Worm (Caenorhabditis elegans): Measurements from ENCODE around the gene srt-44.

Gene srt-44

DNA sequence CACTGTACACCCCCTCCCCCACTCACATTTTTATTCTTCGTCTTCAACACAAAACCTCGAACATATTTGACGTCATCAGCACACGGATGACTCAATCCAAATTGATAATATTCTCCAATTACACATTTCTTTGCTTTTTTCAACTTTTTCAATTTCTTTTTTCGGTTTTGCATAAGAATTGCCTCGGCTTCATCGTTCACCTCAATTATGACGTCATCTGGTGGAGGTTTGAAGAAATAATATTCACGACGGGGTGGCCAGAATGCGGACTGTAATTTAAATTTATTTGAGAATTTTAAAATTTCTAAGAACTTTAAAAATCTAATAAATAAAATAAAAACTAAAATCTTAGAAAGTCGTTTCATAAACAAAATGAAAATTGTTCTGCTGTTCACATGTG is 39.6 kb upstream of the srt-44 start:
- TF ChIP-seq aha-1 (tag) (peak; percentile 5), unc-130 (GFP tag; optimal IDR thresholded peaks at IDR 0.05) (no peak), spr-1 (tag; optimal IDR thresholded peaks at IDR 0.05) (no peak), D1046.2 (GFP tag; IDR thresholded peaks at IDR 0.05) (no peak), F37D6.2 (tag; optimal IDR thresholded peaks at IDR 0.05) (no peak), hmg-1.1 (GFP tag; IDR thresholded peaks at IDR 0.05) (no peak)

DNA sequence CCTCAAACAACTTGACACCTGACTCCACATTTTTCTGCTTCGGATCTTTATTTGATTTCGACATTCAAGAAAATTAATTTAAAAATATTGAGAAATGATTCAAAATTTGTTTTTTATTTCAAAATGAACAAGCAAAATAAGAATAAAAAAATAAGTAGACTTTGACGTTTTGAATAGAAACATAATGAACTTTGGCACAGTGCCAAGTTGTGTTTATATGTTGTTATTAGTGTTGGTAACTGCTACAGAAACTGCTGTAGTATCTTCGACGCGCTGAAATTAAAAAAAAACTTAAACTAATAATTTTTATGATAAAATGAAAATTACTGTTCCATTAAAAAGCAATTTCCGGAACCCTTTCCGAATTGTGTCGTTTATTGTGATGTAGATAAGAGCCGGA is 37.8 kb upstream of the srt-44 start, which contains the start of gene Y41E3.18:
Y41E3.18 (minus strand) TSS at position 101 of the 400 bp plus-strand sequence.
- no peak for TF ChIP-seq mes-2 (tag; optimal IDR thresholded peaks at IDR 0.05; ENCODE audit: poor library complexity, severe bottlenecking)
- no peak for TF ChIP-seq ZK337.2 (GFP tag; IDR thresholded peaks at IDR 0.05)
- TF ChIP-seq ama-1 (optimal IDR thresholded peaks at IDR 0.05) = no peak
- TF ChIP-seq ceh-62 (tag; optimal IDR thresholded peaks at IDR 0.05) = no peak
- TF ChIP-seq daf-16 (GFP tag; optimal IDR thresholded peaks at IDR 0.05) = no peak
- no peak for TF ChIP-seq daf-16 (tag; optimal IDR thresholded peaks at IDR 0.05)
- no peak for TF ChIP-seq lsy-2 (tag; optimal IDR thresholded peaks at IDR 0.05)
- no peak for TF ChIP-seq dve-1 (tag; optimal IDR thresholded peaks at IDR 0.05; ENCODE audit: insufficient read depth)
- no peak for TF ChIP-seq F37D6.2 (tag; optimal IDR thresholded peaks at IDR 0.05)
- no peak for TF ChIP-seq unc-62 (GFP tag; optimal IDR thresholded peaks at IDR 0.05 in 1 of 2)
- no peak for TF ChIP-seq unc-62 (tag; optimal IDR thresholded peaks at IDR 0.05)
- TF ChIP-seq hlh-30 (tag; optimal IDR thresholded peaks at IDR 0.05; ENCODE audit: insufficient read depth) = no peak
- TF ChIP-seq ctbp-1 (GFP tag; IDR thresholded peaks at IDR 0.05) = no peak
- TF ChIP-seq gei-8 (GFP tag; optimal IDR thresholded peaks at IDR 0.05) = no peak
- TF ChIP-seq tag-97 (GFP tag; IDR thresholded peaks at IDR 0.05) = no peak
- no peak for TF ChIP-seq php-3 (GFP tag; IDR thresholded peaks at IDR 0.05)
- TF ChIP-seq ztf-11 (tag; optimal IDR thresholded peaks at IDR 0.05) = no peak

DNA sequence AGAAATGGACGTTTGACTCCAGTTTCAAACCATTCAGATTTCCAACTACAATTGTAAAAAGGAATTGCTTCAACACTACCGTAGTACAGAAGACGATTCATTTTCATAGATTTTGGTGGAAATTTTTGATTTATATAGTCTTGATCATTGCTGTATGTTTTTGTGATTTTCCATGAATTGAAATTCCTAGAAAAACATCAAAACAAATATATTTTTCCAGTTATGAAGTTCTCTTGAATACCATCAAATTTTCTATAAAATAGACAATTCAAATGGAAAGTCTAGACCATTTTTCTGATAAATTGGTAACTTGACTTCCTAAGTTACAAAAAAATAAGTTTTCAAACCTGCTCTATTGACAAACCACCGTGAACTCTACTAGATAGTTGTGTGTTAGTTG is 34.6 kb upstream of the srt-44 start, which contains the start of gene srt-48:
srt-48 (minus strand) TSS at position 101 of the 400 bp plus-strand sequence.
- TF ChIP-seq lin-39 (tag; optimal IDR thresholded peaks at IDR 0.05) = no peak

DNA sequence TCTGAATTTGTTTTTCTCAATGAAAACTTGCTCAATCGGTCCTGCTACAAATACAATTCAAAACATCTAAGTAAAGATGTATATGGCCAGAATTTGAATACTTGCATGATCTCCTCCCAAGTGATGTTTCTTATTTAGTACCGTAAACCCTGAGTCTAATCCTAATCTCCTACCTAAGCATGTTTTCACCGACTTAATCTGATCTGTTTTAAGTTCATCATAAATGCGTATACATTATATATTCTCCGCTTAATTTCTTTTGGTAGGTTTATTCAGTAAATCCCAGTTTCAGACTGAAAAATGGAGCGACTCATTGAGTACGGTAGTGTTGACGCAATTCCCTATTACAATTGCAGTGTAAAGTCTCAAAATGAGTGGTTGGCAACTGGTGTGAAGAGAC is 29.0 kb upstream of the srt-44 start, which contains the start of gene srt-50:
srt-50 (plus strand) TSS at position 301 of the 400 bp plus-strand sequence.
- no peak for TF ChIP-seq skn-1 (tag; optimal IDR thresholded peaks at IDR 0.05)
- TF ChIP-seq hlh-30 (tag; optimal IDR thresholded peaks at IDR 0.05; ENCODE audit: insufficient read depth) = no peak
- TF ChIP-seq ceh-20 (GFP tag; IDR thresholded peaks at IDR 0.05) = no peak
- no peak for TF ChIP-seq cey-2 (tag; optimal IDR thresholded peaks at IDR 0.05; ENCODE audit: borderline replicate concordance, insufficient read depth)
- no peak for TF ChIP-seq hif-1 (tag; optimal IDR thresholded peaks at IDR 0.05)
- no peak for TF ChIP-seq dve-1 (tag; optimal IDR thresholded peaks at IDR 0.05; ENCODE audit: insufficient read depth)
- TF ChIP-seq sdz-12 (GFP tag; optimal IDR thresholded peaks at IDR 0.05) = no peak
- no peak for TF ChIP-seq Y48G9A.11 (GFP tag; IDR thresholded peaks at IDR 0.05)
- no peak for TF ChIP-seq saeg-2 (GFP tag; IDR thresholded peaks at IDR 0.05)
- TF ChIP-seq ceh-44 (GFP tag; IDR thresholded peaks at IDR 0.05) = no peak
- TF ChIP-seq tra-1 (GFP tag; IDR thresholded peaks at IDR 0.05) = no peak
- TF ChIP-seq aly-2 (tag; optimal IDR thresholded peaks at IDR 0.05) = no peak
- no peak for TF ChIP-seq vab-7 (GFP tag; IDR thresholded peaks at IDR 0.05)
- TF ChIP-seq nhr-77 (tag; optimal IDR thresholded peaks at IDR 0.05) = no peak
- no peak for TF ChIP-seq zip-11 (GFP tag; IDR thresholded peaks at IDR 0.05)
- TF ChIP-seq unc-39 (tag; optimal IDR thresholded peaks at IDR 0.05) = no peak
- no peak for TF ChIP-seq lin-39 (tag; optimal IDR thresholded peaks at IDR 0.05)
- no peak for TF ChIP-seq mxl-3 (GFP tag; optimal IDR thresholded peaks at IDR 0.05)
- no peak for TF ChIP-seq ceh-28 (tag; optimal IDR thresholded peaks at IDR 0.05)
- no peak for TF ChIP-seq rbr-2 (tag; optimal IDR thresholded peaks at IDR 0.05)
